Worm (Caenorhabditis elegans): ENCODE data around the gene ceh-13.

Gene ceh-13

ce11 chrIII:7536559-7536958 is 18.9 kb upstream of the ceh-13 start, which contains the start of gene lin-39:
lin-39 (minus strand) TSS chrIII:7536632.
- no peak for TF ChIP-seq ceh-13 (GFP tag; optimal IDR thresholded peaks at IDR 0.05)
- TF ChIP-seq aly-1 (tag; optimal IDR thresholded peaks at IDR 0.05) = no peak
- TF ChIP-seq B0310.2 (tag; optimal IDR thresholded peaks at IDR 0.05) = no peak
- TF ChIP-seq tbx-11 (GFP tag; IDR thresholded peaks at IDR 0.05) = no peak
- no peak for TF ChIP-seq ceh-36 (tag; optimal IDR thresholded peaks at IDR 0.05)
- TF ChIP-seq sea-1 (GFP tag; conservative IDR thresholded peaks at IDR 0.05) = no peak
- TF ChIP-seq hmbx-1 (tag; optimal IDR thresholded peaks at IDR 0.05) = no peak
- TF ChIP-seq tra-4 (tag; optimal IDR thresholded peaks at IDR 0.05) = no peak
- TF ChIP-seq hmg-4 (GFP tag; optimal IDR thresholded peaks at IDR 0.05) = no peak
- no peak for TF ChIP-seq flt-1 (GFP tag; IDR thresholded peaks at IDR 0.05)
- TF ChIP-seq tbx-37 (GFP tag; conservative IDR thresholded peaks at IDR 0.05) = no peak
- TF ChIP-seq F13C5.2 (tag; optimal IDR thresholded peaks at IDR 0.05) = no peak
- no peak for TF ChIP-seq hnd-1 (tag; optimal IDR thresholded peaks at IDR 0.05)
- TF ChIP-seq ama-1 (optimal IDR thresholded peaks at IDR 0.05) = no peak

DNA sequence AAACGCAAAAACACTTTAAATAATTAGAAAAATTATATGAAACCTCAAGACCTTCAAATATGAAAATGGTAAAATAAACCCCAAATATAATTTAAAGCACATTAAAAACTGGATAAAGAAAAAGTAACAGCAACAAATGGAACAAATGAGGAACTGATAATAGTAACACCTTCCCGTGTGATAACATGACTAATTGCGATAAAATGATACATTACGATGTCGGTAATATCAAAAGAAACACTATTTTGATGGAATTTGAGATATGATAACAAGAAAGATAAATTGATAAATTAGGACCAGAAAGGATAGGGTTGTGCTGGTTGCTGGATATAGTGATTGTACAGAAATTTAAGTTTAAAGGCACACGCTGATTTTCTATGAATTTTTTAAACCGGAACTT is 13.4 kb upstream of the ceh-13 start:
- no peak for TF ChIP-seq scrt-1 (GFP tag; IDR thresholded peaks at IDR 0.05)
- no peak for TF ChIP-seq flt-1 (GFP tag; IDR thresholded peaks at IDR 0.05)
- no peak for TF ChIP-seq hmbx-1 (tag; optimal IDR thresholded peaks at IDR 0.05)
- no peak for TF ChIP-seq tbx-37 (GFP tag; conservative IDR thresholded peaks at IDR 0.05)
- no peak for TF ChIP-seq ama-1 (optimal IDR thresholded peaks at IDR 0.05)
- no peak for TF ChIP-seq hnd-1 (tag; optimal IDR thresholded peaks at IDR 0.05)
- no peak for TF ChIP-seq F13C5.2 (tag; optimal IDR thresholded peaks at IDR 0.05)

- TF ChIP-seq ets-7 (tag; optimal IDR thresholded peaks at IDR 0.05) (no peak), scrt-1 (GFP tag; IDR thresholded peaks at IDR 0.05) (no peak), aly-1 (tag; optimal IDR thresholded peaks at IDR 0.05) (no peak), pes-1 (GFP tag; IDR thresholded peaks at IDR 0.05) (no peak), tra-4 (tag; optimal IDR thresholded peaks at IDR 0.05) (no peak), ceh-13 (GFP tag; optimal IDR thresholded peaks at IDR 0.05) (no peak), ama-1 (optimal IDR thresholded peaks at IDR 0.05) (no peak), hmbx-1 (tag; optimal IDR thresholded peaks at IDR 0.05) (no peak), tbx-37 (GFP tag; conservative IDR thresholded peaks at IDR 0.05) (no peak), ceh-36 (tag; optimal IDR thresholded peaks at IDR 0.05) (no peak), hnd-1 (tag; optimal IDR thresholded peaks at IDR 0.05) (no peak), hmg-4 (GFP tag; optimal IDR thresholded peaks at IDR 0.05) (no peak), tbx-11 (GFP tag; IDR thresholded peaks at IDR 0.05) (no peak), sea-1 (GFP tag; conservative IDR thresholded peaks at IDR 0.05) (no peak), F13C5.2 (tag; optimal IDR thresholded peaks at IDR 0.05) (no peak), flt-1 (GFP tag; IDR thresholded peaks at IDR 0.05) (no peak)
Observed at ce11 chrIII:7544211-7544610, 11.2 kb upstream of the ceh-13 start.

- TF ChIP-seq hmbx-1 (tag; optimal IDR thresholded peaks at IDR 0.05) (no peak), ceh-36 (tag; optimal IDR thresholded peaks at IDR 0.05) (peak; percentile 53)
Observed at ce11 chrIII:7545189-7545588, 10.3 kb upstream of the ceh-13 start.

- TF ChIP-seq tra-4 (tag; optimal IDR thresholded peaks at IDR 0.05) = no peak
- TF ChIP-seq hmbx-1 (tag; optimal IDR thresholded peaks at IDR 0.05) = no peak
- no peak for TF ChIP-seq scrt-1 (GFP tag; IDR thresholded peaks at IDR 0.05)
- TF ChIP-seq B0310.2 (tag; optimal IDR thresholded peaks at IDR 0.05) = no peak
- TF ChIP-seq flt-1 (GFP tag; IDR thresholded peaks at IDR 0.05) = no peak
- no peak for TF ChIP-seq ets-7 (tag; optimal IDR thresholded peaks at IDR 0.05)
Observed at ce11 chrIII:7548963-7549362, 6.5 kb upstream of the ceh-13 start.

- TF ChIP-seq scrt-1 (GFP tag; IDR thresholded peaks at IDR 0.05) (no peak), ceh-13 (GFP tag; optimal IDR thresholded peaks at IDR 0.05) (peak; percentile 13)
Observed at ce11 chrIII:7550979-7551378, 4.5 kb upstream of the ceh-13 start.

DNA sequence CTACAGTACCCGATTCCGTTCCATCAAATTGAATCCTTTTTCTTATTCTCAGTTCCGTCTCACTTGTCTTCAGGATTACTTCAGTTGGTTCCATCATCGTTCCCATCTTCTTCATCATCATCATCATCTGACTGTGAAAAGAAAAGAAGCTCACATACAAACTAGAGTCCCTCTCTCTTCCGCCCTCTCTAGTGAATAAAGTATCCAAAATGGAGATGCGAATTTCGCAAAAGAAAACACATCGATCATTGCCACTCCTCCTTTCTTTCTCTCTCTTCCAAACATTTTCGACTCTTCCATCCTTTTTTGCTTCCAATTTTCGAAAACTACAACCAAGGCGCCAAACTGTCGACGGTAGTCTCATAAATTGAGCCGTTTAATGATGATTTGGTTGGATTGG is 2.6 kb upstream of the ceh-13 start:
- no peak for TF ChIP-seq hnd-1 (tag; optimal IDR thresholded peaks at IDR 0.05)
- TF ChIP-seq F13C5.2 (tag; optimal IDR thresholded peaks at IDR 0.05) = no peak
- no peak for TF ChIP-seq tbx-11 (GFP tag; IDR thresholded peaks at IDR 0.05)
- no peak for TF ChIP-seq scrt-1 (GFP tag; IDR thresholded peaks at IDR 0.05)
- no peak for TF ChIP-seq aly-1 (tag; optimal IDR thresholded peaks at IDR 0.05)
- TF ChIP-seq B0310.2 (tag; optimal IDR thresholded peaks at IDR 0.05) = no peak
- TF ChIP-seq ets-7 (tag; optimal IDR thresholded peaks at IDR 0.05) = no peak
- TF ChIP-seq flt-1 (GFP tag; IDR thresholded peaks at IDR 0.05) = no peak
- no peak for TF ChIP-seq ceh-36 (tag; optimal IDR thresholded peaks at IDR 0.05)
- no peak for TF ChIP-seq ama-1 (optimal IDR thresholded peaks at IDR 0.05)
- no peak for TF ChIP-seq hmbx-1 (tag; optimal IDR thresholded peaks at IDR 0.05)

ce11 chrIII:7553693-7554226 is 1.7 kb upstream of the ceh-13 start:
- TF ChIP-seq tbx-11 (GFP tag; IDR thresholded peaks at IDR 0.05) (no peak), hmbx-1 (tag; optimal IDR thresholded peaks at IDR 0.05) (no peak), tbx-37 (GFP tag; conservative IDR thresholded peaks at IDR 0.05) (no peak)

DNA sequence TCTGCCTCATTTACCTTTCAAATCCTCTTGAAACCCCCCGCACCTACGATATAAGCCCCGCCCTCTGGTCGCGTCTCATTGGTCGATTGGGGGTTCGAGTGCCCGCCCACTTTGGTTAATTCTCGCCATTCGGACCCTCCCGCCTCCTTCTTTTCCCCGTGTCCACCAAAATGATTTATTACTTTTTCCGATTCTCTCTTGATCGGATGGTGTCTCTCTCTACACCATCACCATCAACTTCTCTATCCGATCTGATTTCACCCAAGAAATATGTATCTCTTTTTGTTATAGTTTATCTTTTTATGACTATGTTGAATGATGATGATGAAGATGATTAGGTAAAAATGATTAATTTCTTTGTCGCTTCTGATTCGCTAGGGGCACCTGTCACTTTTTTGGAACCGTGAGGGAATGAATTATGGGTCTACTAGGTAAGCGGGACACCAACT is 739 bp upstream of the ceh-13 start:
- TF ChIP-seq tra-4 (tag; optimal IDR thresholded peaks at IDR 0.05) (no peak), tbx-11 (GFP tag; IDR thresholded peaks at IDR 0.05) (0 out of 2 replicates have a peak, but pooled peaks have one; percentile 40), ceh-13 (GFP tag; optimal IDR thresholded peaks at IDR 0.05) (peak; percentile 61), tbx-37 (GFP tag; conservative IDR thresholded peaks at IDR 0.05) (no peak), ama-1 (optimal IDR thresholded peaks at IDR 0.05) (no peak), ets-7 (tag; optimal IDR thresholded peaks at IDR 0.05) (no peak), scrt-1 (GFP tag; IDR thresholded peaks at IDR 0.05) (no peak), hmg-4 (GFP tag; optimal IDR thresholded peaks at IDR 0.05) (peak; percentile 32), hmbx-1 (tag; optimal IDR thresholded peaks at IDR 0.05) (no peak), sea-1 (GFP tag; conservative IDR thresholded peaks at IDR 0.05) (0 out of 2 replicates have a peak, but pooled peaks have one; percentile 45)

Data from whole organism, early embryonic.